Worm (Caenorhabditis elegans) whole organism, L1 larva: ENCODE results near the gene VB0395L.1.

Source experiments
- C04F5.9 ChIP-seq: sonication (generic microtip); optimal IDR thresholded peaks from 2 replicates; lab custom pipeline; 2016; ENCODE audit warnings: missing genetic modification characterization, missing compliant biosample characterization
- C34B4.2 ChIP-seq: sonication (generic microtip); optimal IDR thresholded peaks from 2 replicates; lab custom pipeline; 2017; ENCODE audit warnings: mild to moderate bottlenecking, missing genetic modification characterization, missing compliant biosample characterization
- F16B12.6 ChIP-seq: fragments of 150-350 bp; optimal IDR thresholded peaks from 2 replicates; lab custom pipeline; 2014; ENCODE audit warnings: missing biosample characterization, missing genetic modification characterization
- Y116A8C.19 ChIP-seq: sonication (generic microtip); optimal IDR thresholded peaks from 2 replicates; lab custom pipeline; 2016; ENCODE audit warnings: missing compliant biosample characterization, missing genetic modification characterization, borderline replicate concordance
- aha-1 ChIP-seq: fragments of 150-350 bp; optimal IDR thresholded peaks from 2 replicates; lab custom pipeline; 2014; ENCODE audit warnings: missing biosample characterization, missing genetic modification characterization
- blmp-1 ChIP-seq: fragments of 150-350 bp; optimal IDR thresholded peaks from 2 replicates; lab custom pipeline; 2014; ENCODE audit warnings: missing biosample characterization, missing genetic modification characterization
- ceh-8 ChIP-seq: fragments of 200-800 bp; sonication (Bioruptor generic); optimal IDR thresholded peaks from 2 replicates; lab custom pipeline; 2018; ENCODE audit warnings: mild to moderate bottlenecking, missing genetic modification characterization, moderate library complexity, missing compliant biosample characterization
- ceh-82 ChIP-seq, 3 experiments: fragments of 150-350 bp in 1 of 3; sonication (generic microtip) in 2 of 3; optimal IDR thresholded peaks; 2 replicates each; lab custom pipeline; 2014 to 2017; ENCODE audit warnings: missing biosample characterization in 3 of 3, missing genetic modification characterization in 3 of 3
- efl-1 ChIP-seq, 4 experiments: fragments of 150-350 bp; optimal IDR thresholded peaks in 3 of 4; peaks in 1 of 4; 1 replicate in 1 of 4; 2 replicates in 3 of 4; lab custom pipeline; 2014; ENCODE audit warnings: missing biosample characterization in 2 of 4, missing genetic modification characterization in 2 of 4, missing genetic modification reagents in 2 of 4
- egl-13 ChIP-seq: sonication (generic microtip); optimal IDR thresholded peaks from 2 replicates; lab custom pipeline; 2016; ENCODE audit warnings: missing genotype, missing genetic modification reagents, missing genetic modification characterization, missing compliant biosample characterization
- egl-27 ChIP-seq, 2 experiments: fragments of 150-350 bp in 1 of 2; sonication (generic microtip); optimal IDR thresholded peaks; 3 replicates each; lab custom pipeline; 2017 to 2018; ENCODE audit warnings: missing biosample characterization in 2 of 2, missing genetic modification characterization in 2 of 2, missing genetic modification reagents in 2 of 2
- elt-2 ChIP-seq: sonication (generic microtip); optimal IDR thresholded peaks from 2 replicates; lab custom pipeline; 2016; ENCODE audit warnings: missing genetic modification characterization, mild to moderate bottlenecking, inconsistent platforms, missing compliant biosample characterization, missing genetic modification reagents
- fkh-8 ChIP-seq: sonication (generic microtip); optimal IDR thresholded peaks from 2 replicates; lab custom pipeline; 2016; ENCODE audit warnings: mild to moderate bottlenecking, missing genetic modification characterization, missing compliant biosample characterization
- hlh-17 ChIP-seq: fragments of 200-800 bp; sonication (Bioruptor generic); optimal IDR thresholded peaks from 2 replicates; lab custom pipeline; 2018; ENCODE audit warnings: missing genetic modification characterization, mild to moderate bottlenecking, missing compliant biosample characterization, moderate library complexity, borderline replicate concordance
- hpl-2 ChIP-seq: fragments of 150-350 bp; optimal IDR thresholded peaks from 2 replicates; lab custom pipeline; 2014; ENCODE audit warnings: missing biosample characterization, missing genetic modification reagents, missing genetic modification characterization
- jun-1 ChIP-seq: fragments of 150-350 bp; optimal IDR thresholded peaks from 2 replicates; lab custom pipeline; 2014; ENCODE audit warnings: missing biosample characterization, missing genetic modification reagents, missing genetic modification characterization
- lin-14 ChIP-seq: fragments of 200-800 bp; sonication (Bioruptor generic); optimal IDR thresholded peaks from 2 replicates; lab custom pipeline; 2018; ENCODE audit warnings: mild to moderate bottlenecking, missing genetic modification characterization, moderate library complexity, missing compliant biosample characterization
- lin-39 ChIP-seq: fragments of 150-350 bp; optimal IDR thresholded peaks from 2 replicates; lab custom pipeline; 2014; ENCODE audit warnings: missing biosample characterization, missing genetic modification reagents, missing genetic modification characterization
- lir-3 ChIP-seq: sonication (generic microtip); optimal IDR thresholded peaks from 2 replicates; lab custom pipeline; 2016; ENCODE audit warnings: mild to moderate bottlenecking, missing genetic modification characterization, moderate library complexity, missing compliant biosample characterization; ENCODE audit not compliant: poor library complexity
- lsy-2 ChIP-seq, 2 experiments: fragments of 150-350 bp; optimal IDR thresholded peaks; 2 replicates each; lab custom pipeline; 2014; ENCODE audit warnings: missing biosample characterization in 2 of 2, missing genetic modification characterization in 2 of 2
- nhr-19 ChIP-seq: fragments of 200-800 bp; sonication (Bioruptor generic); conservative IDR thresholded peaks from 2 replicates; pipeline ENCODE4 v1.3.6; 2022; ENCODE audit warnings: missing genetic modification characterization, missing compliant biosample characterization
- nhr-47 ChIP-seq: sonication (generic microtip); optimal IDR thresholded peaks from 2 replicates; lab custom pipeline; 2016; ENCODE audit warnings: mild to moderate bottlenecking, missing genetic modification characterization, moderate library complexity, missing compliant biosample characterization
- nhr-77 ChIP-seq: fragments of 150-350 bp; optimal IDR thresholded peaks from 2 replicates; lab custom pipeline; 2014; ENCODE audit warnings: missing biosample characterization, missing genetic modification characterization
- nhr-85 ChIP-seq: sonication (generic microtip); peaks from one replicate; lab custom pipeline; 2016; ENCODE audit warnings: missing genetic modification characterization, inconsistent platforms, missing compliant biosample characterization
- pag-3 ChIP-seq: sonication (generic microtip); optimal IDR thresholded peaks from 2 replicates; lab custom pipeline; 2017; ENCODE audit warnings: missing genetic modification characterization, mild to moderate bottlenecking, missing compliant biosample characterization, antibody characterized with exemption, borderline replicate concordance; ENCODE audit not compliant: insufficient read depth
- snu-23 ChIP-seq: sonication (generic microtip); optimal IDR thresholded peaks from 2 replicates; lab custom pipeline; 2016; ENCODE audit warnings: missing genetic modification characterization, missing compliant biosample characterization
- sptf-1 ChIP-seq: fragments of 150-350 bp; optimal IDR thresholded peaks from 2 replicates; lab custom pipeline; 2014; ENCODE audit warnings: missing biosample characterization, missing genetic modification characterization
- sup-37 ChIP-seq: fragments of 200-800 bp; sonication (Bioruptor generic); optimal IDR thresholded peaks from 2 replicates; lab custom pipeline; 2018; ENCODE audit warnings: mild to moderate bottlenecking, missing genetic modification characterization, missing compliant biosample characterization
- tbx-2 ChIP-seq: sonication (generic microtip); optimal IDR thresholded peaks from 2 replicates; lab custom pipeline; 2016; ENCODE audit warnings: missing genetic modification characterization, missing compliant biosample characterization
- unc-98 ChIP-seq: fragments of 200-800 bp; sonication (Bioruptor generic); IDR thresholded peaks from 2 replicates; pipeline ENCODE4 v1.3.6; 2022; ENCODE audit warnings: missing genetic modification characterization, missing compliant biosample characterization
- vab-15 ChIP-seq: sonication (generic microtip); optimal IDR thresholded peaks from 2 replicates; lab custom pipeline; 2017; ENCODE audit warnings: missing genotype, mild to moderate bottlenecking, missing genetic modification characterization, missing compliant biosample characterization
- zag-1 ChIP-seq: fragments of 150-350 bp; optimal IDR thresholded peaks from 2 replicates; lab custom pipeline; 2014; ENCODE audit warnings: missing biosample characterization, missing genetic modification characterization
- zip-4 ChIP-seq: fragments of 200-800 bp; sonication (Bioruptor generic); optimal IDR thresholded peaks from 2 replicates; lab custom pipeline; 2018; ENCODE audit warnings: mild to moderate bottlenecking, missing genetic modification characterization, moderate library complexity, missing compliant biosample characterization

Gene VB0395L.1

ce11 chrX:16002794-16003193 lies 14.0 kb downstream of the VB0395L.1 start:
- no peak for TF ChIP-seq egl-27 (tag; optimal IDR thresholded peaks at IDR 0.05; lab: Kevin White, UChicago)
- TF ChIP-seq lir-3 (tag; lab: Kevin White, UChicago): no peak
- TF ChIP-seq zag-1 (tag; lab: Kevin White, UChicago): no peak
- TF ChIP-seq elt-2 (tag; lab: Kevin White, UChicago): no peak
- TF ChIP-seq nhr-77: no peak
- TF ChIP-seq unc-98 (GFP tag; lab: Robert Waterston, UW): no peak
- TF ChIP-seq egl-13 (tag; lab: Kevin White, UChicago): no peak
- no peak for TF ChIP-seq pag-3
- TF ChIP-seq nhr-19 (GFP tag; lab: Robert Waterston, UW): no peak

ce11 chrX:15997926-15998325 lies 18.9 kb downstream of the VB0395L.1 start:
- TF ChIP-seq Y116A8C.19 (tag; lab: Kevin White, UChicago) (no peak), efl-1 (optimal IDR thresholded peaks at IDR 0.05; lab: Kevin White, UChicago) (no peak), efl-1 (GFP tag; optimal IDR thresholded peaks at IDR 0.05 in 1 of 2; lab: Kevin White, UChicago) (peak in 1 of 2 experiments; percentile 28)

- TF ChIP-seq ceh-82 (tag; optimal IDR thresholded peaks at IDR 0.05; lab: Kevin White, UChicago) (no peak), tbx-2 (tag; lab: Kevin White, UChicago) (no peak), ceh-8 (no peak), hlh-17 (no peak), hpl-2 (GFP tag; lab: Kevin White, UChicago) (no peak), unc-98 (GFP tag; lab: Robert Waterston, UW) (no peak), lin-39 (tag; lab: Kevin White, UChicago) (no peak), jun-1 (tag; lab: Kevin White, UChicago) (no peak), elt-2 (tag; lab: Kevin White, UChicago) (no peak), lsy-2 (tag; optimal IDR thresholded peaks at IDR 0.05; lab: Kevin White, UChicago) (no peak), F16B12.6 (no peak)
Observed at ce11 chrX:15997153-15997552, 19.6 kb downstream of the VB0395L.1 start.

ce11 chrX:15993916-15994315 lies 22.9 kb downstream of the VB0395L.1 start:
- TF ChIP-seq C34B4.2 (no peak), lsy-2 (tag; optimal IDR thresholded peaks at IDR 0.05; lab: Kevin White, UChicago) (no peak), sptf-1 (tag; lab: Kevin White, UChicago) (no peak), nhr-47 (no peak), vab-15 (tag; lab: Kevin White, UChicago) (no peak), lin-14 (peak; percentile 55), sup-37 (GFP tag; lab: Kevin White, UChicago) (no peak)

- TF ChIP-seq aha-1 (tag; lab: Kevin White, UChicago): no peak
- TF ChIP-seq blmp-1 (tag; lab: Kevin White, UChicago): no peak
- TF ChIP-seq nhr-47: no peak
- no peak for TF ChIP-seq nhr-85
- TF ChIP-seq C04F5.9 (tag; lab: Kevin White, UChicago): no peak
- TF ChIP-seq snu-23 (GFP tag; lab: Kevin White, UChicago): no peak
- TF ChIP-seq zip-4 (GFP tag; lab: Kevin White, UChicago): no peak
- no peak for TF ChIP-seq Y116A8C.19 (tag; lab: Kevin White, UChicago)
- TF ChIP-seq fkh-8 (tag; lab: Kevin White, UChicago): no peak
Observed at ce11 chrX:15992806-15993205, 24.0 kb downstream of the VB0395L.1 start.
